Worm (Caenorhabditis elegans): ENCODE measurements around the gene sri-28.

- TF ChIP-seq ama-1 (optimal IDR thresholded peaks at IDR 0.05) = no peak
- TF ChIP-seq skn-1 (tag; optimal IDR thresholded peaks at IDR 0.05) = no peak
- no peak for TF ChIP-seq unc-39 (tag; optimal IDR thresholded peaks at IDR 0.05)
- TF ChIP-seq nhr-25 (tag; optimal IDR thresholded peaks at IDR 0.05) = no peak
- TF ChIP-seq nhr-11 (tag; optimal IDR thresholded peaks at IDR 0.05) = no peak
- TF ChIP-seq lin-39 (tag; optimal IDR thresholded peaks at IDR 0.05) = no peak
Observed at ce11 chrII:3003667-3004066, 44.8 kb upstream of the sri-28 start, which contains the start of gene lido-11.

Measured in whole organism, L2 larva.